Fruit fly (Drosophila melanogaster) Kc167 (cell line): ENCODE data around the gene Map205.

ENCODE experiments used
- Sin3A ChIP-seq: fragments of >200 bp; optimal IDR thresholded peaks from 2 replicates; lab custom pipeline; 2018; ENCODE audit warnings: missing external identifiers
- insv ChIP-seq: fragments of >200 bp; optimal IDR thresholded peaks from 3 replicates; lab custom pipeline; 2018; ENCODE audit warnings: missing external identifiers
- psq ChIP-seq: fragments of >200 bp; optimal IDR thresholded peaks from 2 replicates; lab custom pipeline; 2017; ENCODE audit warnings: missing external identifiers
- ttk ChIP-seq: sonication (Bioruptor generic); optimal IDR thresholded peaks from 2 replicates; lab custom pipeline; 2017; ENCODE audit warnings: missing external identifiers

DNA sequence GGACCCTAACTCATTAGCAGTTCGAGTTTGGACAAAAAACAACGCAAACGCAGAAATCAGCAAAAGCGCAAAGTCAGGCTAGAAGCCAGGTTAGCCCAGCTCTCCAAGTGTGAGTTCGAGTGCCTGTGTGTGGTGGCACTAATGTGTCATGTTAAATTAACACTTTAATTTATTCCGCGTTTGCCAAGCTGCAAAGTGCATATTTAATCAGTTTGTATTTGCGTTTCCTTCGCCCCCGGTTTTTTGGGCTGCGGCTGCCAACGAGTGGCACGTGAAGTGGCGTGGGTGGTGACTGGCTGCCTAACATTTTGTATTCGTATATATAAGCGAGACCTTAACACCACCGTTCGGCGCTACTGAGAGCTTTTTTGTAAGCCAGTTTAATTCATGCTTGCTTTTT is 39.1 kb downstream of the Map205 start:
- no peak for TF ChIP-seq Sin3A (lab: Kevin White, UChicago)
- no peak for TF ChIP-seq psq (lab: Kevin White, UChicago)
- no peak for TF ChIP-seq ttk
- TF ChIP-seq insv = no peak
